Worm (Caenorhabditis elegans) whole organism, mixed stage, embryonic: Measurements from ENCODE around the gene abts-4.

ENCODE experiments used
- nhr-237 ChIP-seq: fragments of 150-350 bp; optimal IDR thresholded peaks from 2 replicates; lab custom pipeline; 2014; ENCODE audit warnings: missing biosample characterization, missing genetic modification characterization
- pha-4 ChIP-seq: fragments of 150-350 bp; optimal IDR thresholded peaks from 2 replicates; lab custom pipeline; 2018; ENCODE audit warnings: missing biosample characterization, missing genetic modification reagents, missing genetic modification characterization
- unc-62 ChIP-seq: fragments of 150-350 bp; optimal IDR thresholded peaks from 2 replicates; lab custom pipeline; 2014; ENCODE audit warnings: missing biosample characterization, missing genetic modification reagents, missing genetic modification characterization

- TF ChIP-seq nhr-237 (no peak), pha-4 (tag; lab: Kevin White, UChicago) (no peak), unc-62 (no peak)
Measured at ce11 chrX:6709238-6709637, 52.3 kb downstream of the abts-4 start, which contains the start of gene acr-3.
